Worm (Caenorhabditis elegans) whole organism, L2 larva: Measurements from ENCODE around the gene abhd-5.2.

ENCODE experiments used
- C34F6.9 ChIP-seq: fragments of 150-350 bp; optimal IDR thresholded peaks from 2 replicates; lab custom pipeline; 2014; ENCODE audit warnings: missing biosample characterization, missing genetic modification characterization
- R02D3.7 ChIP-seq: fragments of 150-350 bp; optimal IDR thresholded peaks from 2 replicates; lab custom pipeline; 2014; ENCODE audit warnings: missing biosample characterization, missing genetic modification characterization
- Y55F3AM.14 ChIP-seq: fragments of 200-800 bp; sonication (Bioruptor generic); optimal IDR thresholded peaks from 2 replicates; lab custom pipeline; 2018; ENCODE audit warnings: mild to moderate bottlenecking, missing genetic modification characterization, missing compliant biosample characterization
- ZK546.5 ChIP-seq: sonication (generic microtip); optimal IDR thresholded peaks from 2 replicates; lab custom pipeline; 2017; ENCODE audit warnings: missing biosample characterization, missing genetic modification characterization
- alr-1 ChIP-seq: fragments of 150-350 bp; optimal IDR thresholded peaks from 2 replicates; lab custom pipeline; 2014; ENCODE audit warnings: missing biosample characterization, missing genetic modification characterization
- aly-2 ChIP-seq: fragments of 150-350 bp; optimal IDR thresholded peaks from 2 replicates; lab custom pipeline; 2014; ENCODE audit warnings: missing biosample characterization, missing genetic modification characterization
- ama-1 ChIP-seq: fragments of 150-350 bp; optimal IDR thresholded peaks from 2 replicates; lab custom pipeline; 2018; ENCODE audit warnings: inconsistent platforms
- ceh-16 ChIP-seq: fragments of 150-350 bp; optimal IDR thresholded peaks from 2 replicates; lab custom pipeline; 2014; ENCODE audit warnings: missing biosample characterization, missing genetic modification characterization
- ceh-82 ChIP-seq: fragments of 150-350 bp; optimal IDR thresholded peaks from 2 replicates; lab custom pipeline; 2014; ENCODE audit warnings: missing biosample characterization, missing genetic modification characterization
- crh-2 ChIP-seq: sonication (generic microtip); optimal IDR thresholded peaks from 2 replicates; lab custom pipeline; 2017; ENCODE audit warnings: missing biosample characterization, missing genetic modification characterization
- dmd-4 ChIP-seq: sonication (generic microtip); optimal IDR thresholded peaks from 2 replicates; lab custom pipeline; 2017; ENCODE audit warnings: missing biosample characterization, missing genetic modification characterization
- egl-27 ChIP-seq: sonication (generic microtip); optimal IDR thresholded peaks from 3 replicates; lab custom pipeline; 2017; ENCODE audit warnings: missing biosample characterization, missing genetic modification reagents, missing genetic modification characterization
- elt-3 ChIP-seq: sonication (generic microtip); optimal IDR thresholded peaks from 2 replicates; lab custom pipeline; 2017; ENCODE audit warnings: missing biosample characterization, missing genetic modification characterization
- fos-1 ChIP-seq: fragments of 150-350 bp; optimal IDR thresholded peaks from 2 replicates; lab custom pipeline; 2014; ENCODE audit warnings: missing biosample characterization, missing genetic modification characterization
- gmeb-1 ChIP-seq: fragments of 150-350 bp; optimal IDR thresholded peaks from 2 replicates; lab custom pipeline; 2014; ENCODE audit warnings: missing biosample characterization, missing genetic modification characterization
- lin-13 ChIP-seq: fragments of 150-350 bp; optimal IDR thresholded peaks from 2 replicates; lab custom pipeline; 2014; ENCODE audit warnings: missing biosample characterization, missing genetic modification reagents, missing genetic modification characterization
- lin-39 ChIP-seq: fragments of 150-350 bp; optimal IDR thresholded peaks from 2 replicates; lab custom pipeline; 2014; ENCODE audit warnings: missing biosample characterization, missing genetic modification reagents, missing genetic modification characterization
- mbf-1 ChIP-seq: sonication (generic microtip); optimal IDR thresholded peaks from 2 replicates; lab custom pipeline; 2017; ENCODE audit warnings: missing biosample characterization, missing genetic modification characterization
- mdl-1 ChIP-seq, 2 experiments: fragments of 150-350 bp in 1 of 2; sonication (generic microtip) in 1 of 2; optimal IDR thresholded peaks; 2 replicates each; lab custom pipeline; 2017; ENCODE audit warnings: missing biosample characterization in 2 of 2, missing genetic modification characterization in 2 of 2
- nhr-11 ChIP-seq: fragments of 150-350 bp; optimal IDR thresholded peaks from 2 replicates; lab custom pipeline; 2014; ENCODE audit warnings: missing biosample characterization, missing genetic modification characterization
- nhr-12 ChIP-seq: fragments of 150-350 bp; optimal IDR thresholded peaks from 2 replicates; lab custom pipeline; 2014; ENCODE audit warnings: missing biosample characterization, missing genetic modification characterization
- nhr-129 ChIP-seq: fragments of 150-350 bp; optimal IDR thresholded peaks from 2 replicates; lab custom pipeline; 2014; ENCODE audit warnings: missing biosample characterization, missing genetic modification characterization
- nhr-21 ChIP-seq: fragments of 150-350 bp; optimal IDR thresholded peaks from 2 replicates; lab custom pipeline; 2014; ENCODE audit warnings: missing biosample characterization, missing genetic modification characterization
- nhr-23 ChIP-seq: fragments of 150-350 bp; optimal IDR thresholded peaks from 2 replicates; lab custom pipeline; 2014; ENCODE audit warnings: missing biosample characterization, missing genetic modification reagents, missing genetic modification characterization
- nhr-237 ChIP-seq: fragments of 150-350 bp; optimal IDR thresholded peaks from 2 replicates; lab custom pipeline; 2014; ENCODE audit warnings: missing biosample characterization, missing genetic modification characterization
- nhr-25 ChIP-seq: fragments of 150-350 bp; sonication (generic microtip); optimal IDR thresholded peaks from 3 replicates; lab custom pipeline; 2014; ENCODE audit warnings: missing biosample characterization, missing genetic modification characterization
- nhr-77 ChIP-seq: fragments of 150-350 bp; optimal IDR thresholded peaks from 2 replicates; lab custom pipeline; 2014; ENCODE audit warnings: missing biosample characterization, missing genetic modification characterization
- peb-1 ChIP-seq: fragments of 150-350 bp; optimal IDR thresholded peaks from 2 replicates; lab custom pipeline; 2014; ENCODE audit warnings: missing biosample characterization, missing genetic modification characterization
- sem-4 ChIP-seq: fragments of 150-350 bp; optimal IDR thresholded peaks from 2 replicates; lab custom pipeline; 2014; ENCODE audit warnings: missing biosample characterization, missing genetic modification reagents, missing genetic modification characterization
- skn-1 ChIP-seq: sonication (generic microtip); optimal IDR thresholded peaks from 2 replicates; lab custom pipeline; 2017; ENCODE audit warnings: missing biosample characterization, missing genetic modification characterization
- sma-9 ChIP-seq, 2 experiments: fragments of 150-350 bp in 1 of 2; sonication (generic microtip) in 1 of 2; optimal IDR thresholded peaks; 2 replicates each; lab custom pipeline; 2014 to 2016; ENCODE audit warnings: missing genetic modification characterization in 2 of 2, mild to moderate bottlenecking in 1 of 2, missing biosample characterization in 1 of 2, missing compliant biosample characterization in 1 of 2, missing genetic modification reagents in 1 of 2, moderate library complexity in 1 of 2
- snpc-4 ChIP-seq: fragments of 150-350 bp; optimal IDR thresholded peaks from 2 replicates; lab custom pipeline; 2014; ENCODE audit warnings: missing biosample characterization, missing genetic modification characterization
- unc-39 ChIP-seq: fragments of 150-350 bp; optimal IDR thresholded peaks from 2 replicates; lab custom pipeline; 2014; ENCODE audit warnings: missing biosample characterization, missing genetic modification characterization
- unc-62 ChIP-seq: fragments of 150-350 bp; optimal IDR thresholded peaks from 2 replicates; lab custom pipeline; 2014; ENCODE audit warnings: missing biosample characterization, missing genetic modification reagents, missing genetic modification characterization
- zag-1 ChIP-seq: fragments of 150-350 bp; optimal IDR thresholded peaks from 2 replicates; lab custom pipeline; 2014; ENCODE audit warnings: missing biosample characterization, missing genetic modification characterization
- ztf-1 ChIP-seq: fragments of 200-800 bp; sonication (Bioruptor generic); conservative IDR thresholded peaks from 2 replicates; pipeline ENCODE4 v1.3.6; 2022; ENCODE audit warnings: missing genetic modification characterization, missing compliant biosample characterization
- ztf-11 ChIP-seq: sonication (generic microtip); optimal IDR thresholded peaks from 2 replicates; lab custom pipeline; 2017; ENCODE audit warnings: missing biosample characterization, missing genetic modification characterization
- ztf-4 ChIP-seq: fragments of 150-350 bp; optimal IDR thresholded peaks from 2 replicates; lab custom pipeline; 2014; ENCODE audit warnings: missing biosample characterization, missing genetic modification characterization

The abhd-5.2 gene

ce11 chrV:4846507-4846906 is 2.0 kb downstream of the abhd-5.2 start:
- TF ChIP-seq unc-62 (no peak), fos-1 (tag; lab: Kevin White, UChicago) (no peak)

ce11 chrV:4847424-4847823 is 2.9 kb downstream of the abhd-5.2 start, which contains the start of gene abhd-5.1:
TSS of gene abhd-5.1 (plus strand) at chrV:4847653.
- TF ChIP-seq nhr-129 (tag; lab: Kevin White, UChicago) = no peak
- no peak for TF ChIP-seq ztf-11 (tag; lab: Kevin White, UChicago)
- TF ChIP-seq mbf-1 (tag; lab: Kevin White, UChicago) = no peak
- TF ChIP-seq ama-1 = no peak
- TF ChIP-seq sem-4 (tag; lab: Kevin White, UChicago) = no peak
- no peak for TF ChIP-seq nhr-12 (tag; lab: Kevin White, UChicago)
- TF ChIP-seq unc-62 = no peak
- no peak for TF ChIP-seq ztf-4 (tag; lab: Kevin White, UChicago)
- no peak for TF ChIP-seq nhr-21 (tag; lab: Kevin White, UChicago)
- TF ChIP-seq lin-13 (GFP tag; lab: Kevin White, UChicago) = no peak
- no peak for TF ChIP-seq mdl-1 (tag; optimal IDR thresholded peaks at IDR 0.05; lab: Kevin White, UChicago)
- TF ChIP-seq C34F6.9 (tag; lab: Kevin White, UChicago) = peak; percentile 43
- no peak for TF ChIP-seq snpc-4 (tag; lab: Kevin White, UChicago)
- no peak for TF ChIP-seq nhr-77 (tag; lab: Kevin White, UChicago)
- TF ChIP-seq sma-9 (GFP tag; optimal IDR thresholded peaks at IDR 0.05; lab: Kevin White, UChicago) = peak; percentile 12
- no peak for TF ChIP-seq sma-9 (tag; optimal IDR thresholded peaks at IDR 0.05; lab: Kevin White, UChicago)
- TF ChIP-seq aly-2 = no peak
- no peak for TF ChIP-seq unc-39 (tag; lab: Kevin White, UChicago)
- no peak for TF ChIP-seq ZK546.5 (tag; lab: Kevin White, UChicago)
- TF ChIP-seq alr-1 (tag; lab: Kevin White, UChicago) = no peak
- TF ChIP-seq elt-3 (tag; lab: Kevin White, UChicago) = no peak
- no peak for TF ChIP-seq dmd-4 (tag; lab: Kevin White, UChicago)
- TF ChIP-seq gmeb-1 (tag; lab: Kevin White, UChicago) = peak; percentile 19
- TF ChIP-seq egl-27 = no peak
- TF ChIP-seq zag-1 (tag; lab: Kevin White, UChicago) = no peak
- no peak for TF ChIP-seq Y55F3AM.14 (GFP tag; lab: Kevin White, UChicago)
- TF ChIP-seq crh-2 (tag; lab: Kevin White, UChicago) = no peak
- TF ChIP-seq ceh-16 = no peak
- TF ChIP-seq peb-1 = no peak
- peak; percentile 21 for TF ChIP-seq fos-1 (tag; lab: Kevin White, UChicago)
- TF ChIP-seq skn-1 (tag; lab: Kevin White, UChicago) = peak; percentile 29
- TF ChIP-seq nhr-23 = no peak
- TF ChIP-seq lin-39 = no peak

ce11 chrV:4850446-4850845 is 6.0 kb downstream of the abhd-5.2 start:
- TF ChIP-seq nhr-129 (tag; lab: Kevin White, UChicago) = no peak
- no peak for TF ChIP-seq ceh-16
- no peak for TF ChIP-seq sem-4 (tag; lab: Kevin White, UChicago)
- no peak for TF ChIP-seq peb-1
- TF ChIP-seq unc-62 = no peak
- TF ChIP-seq ztf-1 (GFP tag; lab: Robert Waterston, UW) = no peak
- TF ChIP-seq nhr-237 (tag; lab: Kevin White, UChicago) = no peak
- TF ChIP-seq nhr-25 (tag; lab: Kevin White, UChicago) = no peak
- no peak for TF ChIP-seq R02D3.7
- TF ChIP-seq ceh-82 (tag; lab: Kevin White, UChicago) = no peak
- TF ChIP-seq, all 48 proteins: peak for 0

ce11 chrV:4851138-4851537 is 6.7 kb downstream of the abhd-5.2 start, which contains the start of gene nex-4:
TSS of gene nex-4 (plus strand) at chrV:4851438.
- TF ChIP-seq sma-9 (GFP tag; optimal IDR thresholded peaks at IDR 0.05; lab: Kevin White, UChicago) (no peak), sma-9 (tag; optimal IDR thresholded peaks at IDR 0.05; lab: Kevin White, UChicago) (no peak), zag-1 (tag; lab: Kevin White, UChicago) (no peak), mbf-1 (tag; lab: Kevin White, UChicago) (no peak), crh-2 (tag; lab: Kevin White, UChicago) (no peak), nhr-11 (tag; lab: Kevin White, UChicago) (no peak), ceh-16 (no peak), alr-1 (tag; lab: Kevin White, UChicago) (no peak), ZK546.5 (tag; lab: Kevin White, UChicago) (no peak), ztf-4 (tag; lab: Kevin White, UChicago) (no peak), Y55F3AM.14 (GFP tag; lab: Kevin White, UChicago) (no peak)
